Worm (Caenorhabditis elegans) whole organism, midembryonic: ENCODE data around the gene W04E12.5.
A peak's percentile ranks its signal among the peaks of the same experiment; 100 is the strongest.
"Not testable (repeated sequence)": the region's sequence is repeated elsewhere in the genome, so short reads cannot be mapped to it uniquely, and the experiment has no call there.

ENCODE experiments used
- T22C8.4 ChIP-seq: fragments of 200-800 bp; sonication (Bioruptor generic); IDR thresholded peaks from 2 replicates; pipeline ENCODE4 v1.3.6; 2022; ENCODE audit warnings: missing genetic modification characterization, missing compliant biosample characterization
- cog-1 ChIP-seq: sonication (generic microtip); optimal IDR thresholded peaks from 2 replicates; lab custom pipeline; 2016; ENCODE audit warnings: missing genetic modification characterization, missing compliant biosample characterization
- flt-1 ChIP-seq: fragments of 200-800 bp; sonication (Bioruptor generic); IDR thresholded peaks from 2 replicates; pipeline ENCODE4 v1.3.6; 2022; ENCODE audit warnings: missing genetic modification characterization, missing compliant biosample characterization
- klf-2 ChIP-seq: fragments of 200-800 bp; sonication (Bioruptor generic); conservative IDR thresholded peaks from 2 replicates; pipeline ENCODE4 v1.3.6; 2022; ENCODE audit warnings: missing genetic modification reagents, missing genetic modification characterization, missing compliant biosample characterization
- med-1 ChIP-seq: sonication (generic microtip); optimal IDR thresholded peaks from 2 replicates; lab custom pipeline; 2017; ENCODE audit warnings: missing genetic modification characterization, mild to moderate bottlenecking, missing compliant biosample characterization, antibody characterized with exemption, missing genetic modification reagents; ENCODE audit not compliant: insufficient read depth
- ref-1 ChIP-seq: fragments of 200-800 bp; sonication (Bioruptor generic); conservative IDR thresholded peaks from 2 replicates; pipeline ENCODE4 v1.3.6; 2022; ENCODE audit warnings: missing genetic modification reagents, missing genetic modification characterization, missing compliant biosample characterization
- tab-1 ChIP-seq: fragments of 200-800 bp; sonication (Bioruptor generic); IDR thresholded peaks from 2 replicates; pipeline ENCODE4 v1.3.6; 2022; ENCODE audit warnings: missing genetic modification characterization, missing compliant biosample characterization
- ztf-23 ChIP-seq: fragments of 200-800 bp; sonication (Bioruptor generic); IDR thresholded peaks from 2 replicates; pipeline ENCODE4 v1.3.6; 2022; ENCODE audit warnings: missing genetic modification reagents, missing genetic modification characterization, missing compliant biosample characterization
- ztf-29 ChIP-seq: fragments of 200-800 bp; sonication (Bioruptor generic); IDR thresholded peaks from 2 replicates; pipeline ENCODE4 v1.3.6; 2022; ENCODE audit warnings: missing genetic modification reagents, missing genetic modification characterization, missing compliant biosample characterization

Gene W04E12.5

DNA sequence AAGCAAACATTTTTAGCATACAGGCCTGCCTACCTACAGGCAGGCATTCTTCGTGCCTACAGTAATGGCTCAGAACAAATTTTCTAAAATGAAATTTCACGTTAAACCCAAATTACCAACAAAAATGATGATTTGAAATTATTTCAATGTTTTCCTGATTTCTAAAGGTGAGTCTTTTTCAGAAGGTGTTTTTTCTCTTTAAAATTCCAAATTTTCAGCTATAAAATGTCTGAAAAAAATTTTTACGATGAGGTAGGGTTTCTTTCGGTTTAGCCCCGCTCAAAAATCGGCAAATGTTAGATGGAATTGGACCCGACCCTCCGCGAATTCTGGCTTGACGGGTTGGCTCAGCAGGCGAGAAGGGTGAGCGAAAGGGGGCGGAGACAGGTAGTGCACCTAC is at the start of gene W04E12.5:
W04E12.5 (plus strand) TSS at position 301 of the 400 bp plus-strand sequence.
- TF ChIP-seq ref-1 (GFP tag; lab: Robert Waterston, UW), result no peak
- no peak for TF ChIP-seq tab-1 (GFP tag; lab: Robert Waterston, UW)
- no peak for TF ChIP-seq T22C8.4
- no peak for TF ChIP-seq flt-1
- TF ChIP-seq med-1 (GFP tag; lab: Kevin White, UChicago), result no peak
- no peak for TF ChIP-seq cog-1 (tag; lab: Kevin White, UChicago)
- TF ChIP-seq ztf-29 (GFP tag; lab: Robert Waterston, UW), result no peak
- TF ChIP-seq ztf-23, result no peak
- TF ChIP-seq klf-2 (GFP tag; lab: Robert Waterston, UW), result no peak

DNA sequence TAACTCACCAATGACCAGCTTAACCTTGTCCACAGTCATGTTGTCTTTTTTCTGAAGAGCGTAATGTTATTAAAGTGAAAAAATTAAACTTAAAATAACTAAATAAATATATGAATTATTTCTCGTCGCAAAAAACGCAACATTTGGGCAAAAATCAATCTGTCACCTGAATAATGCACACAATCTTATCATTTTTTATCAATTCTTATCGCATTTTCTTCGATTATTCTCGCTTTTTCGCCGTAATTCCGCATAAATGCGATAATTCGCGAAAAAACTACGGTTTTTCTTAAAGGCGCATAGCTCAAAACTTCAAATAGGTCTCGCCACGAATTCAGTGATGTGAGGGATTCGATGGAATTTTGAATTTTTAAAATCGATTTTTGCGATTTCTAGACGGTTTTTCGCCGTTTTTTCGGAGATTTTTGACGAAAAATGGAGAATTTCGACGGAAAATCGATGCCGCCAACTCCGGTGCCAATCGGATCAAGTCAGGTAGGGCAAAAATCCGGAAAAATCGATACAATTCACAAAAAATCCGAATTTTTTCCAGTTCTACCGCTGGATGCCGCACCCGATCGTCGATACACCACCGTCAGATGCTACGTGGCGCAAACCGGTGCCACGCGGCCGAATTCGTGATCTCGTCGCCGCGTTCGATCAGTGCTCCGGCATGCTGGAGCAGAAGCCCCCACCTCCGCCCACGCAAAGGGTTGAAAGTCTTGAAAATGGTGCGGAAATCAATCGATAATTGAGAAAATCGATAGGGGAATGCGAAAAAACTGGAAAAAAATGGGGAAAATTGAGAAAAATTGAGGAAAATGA is 48.4 kb upstream of the W04E12.5 start, which contains the start of the genes Y43F8C.13 and ani-3:
Y43F8C.13 (minus strand) TSS at position 51 of the 825 bp plus-strand sequence.
ani-3 (plus strand) TSS at position 385 of the 825 bp plus-strand sequence.
- TF ChIP-seq T22C8.4, result peak; percentile 46; the same call in 1 of the 2 replicates
- TF ChIP-seq flt-1, result no peak
- TF ChIP-seq tab-1 (GFP tag; lab: Robert Waterston, UW), result no peak

DNA sequence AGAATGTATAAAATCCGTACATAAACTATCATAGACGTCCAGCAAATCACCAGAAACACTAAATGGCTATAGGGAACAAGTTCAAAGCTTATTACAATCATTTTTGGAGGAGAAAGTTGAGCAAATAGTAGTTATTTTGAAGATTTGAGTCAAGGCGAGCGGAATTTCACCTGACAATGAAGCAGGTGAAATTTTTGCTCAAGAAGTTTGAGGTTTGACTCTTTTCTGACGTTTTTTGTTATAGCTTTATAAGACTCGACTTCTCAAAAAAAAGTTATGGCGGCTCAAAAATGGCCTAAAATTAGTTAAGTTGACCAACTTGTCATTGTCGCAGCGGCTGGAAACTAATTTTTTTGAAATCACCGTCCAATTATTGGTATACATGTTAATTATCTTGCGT is 37.1 kb upstream of the W04E12.5 start, which contains the start of gene srv-3:
srv-3 (minus strand) TSS at position 101 of the 400 bp plus-strand sequence.
- TF ChIP-seq med-1 (GFP tag; lab: Kevin White, UChicago) (no peak), T22C8.4 (no peak), flt-1 (no peak), tab-1 (GFP tag; lab: Robert Waterston, UW) (no peak), klf-2 (GFP tag; lab: Robert Waterston, UW) (no peak), cog-1 (tag; lab: Kevin White, UChicago) (no peak), ztf-29 (GFP tag; lab: Robert Waterston, UW) (no peak), ztf-23 (no peak), ref-1 (GFP tag; lab: Robert Waterston, UW) (no peak)

DNA sequence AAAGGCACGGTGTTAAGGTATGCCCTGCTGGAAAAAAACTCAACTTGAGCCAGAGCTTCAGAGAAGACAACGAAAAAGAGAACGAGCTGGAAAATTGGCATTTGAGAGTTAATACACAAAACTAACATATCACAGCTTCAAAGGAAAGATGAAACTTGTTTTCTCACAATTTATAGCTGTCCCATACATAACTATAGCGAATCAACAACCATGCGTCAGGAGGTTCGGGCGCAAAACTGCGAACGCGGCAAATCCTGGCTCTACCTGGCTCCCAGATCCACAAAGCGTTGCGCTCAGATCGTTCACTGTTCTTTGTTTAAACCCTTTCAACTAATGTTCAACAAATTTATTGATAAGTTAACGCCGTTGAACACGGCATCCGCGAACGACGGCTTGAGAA is 35.4 kb upstream of the W04E12.5 start, which contains the start of gene Y43F8C.15:
Y43F8C.15 (minus strand) TSS at position 101 of the 400 bp plus-strand sequence.
- not testable (repeated sequence) for TF ChIP-seq med-1 (GFP tag; lab: Kevin White, UChicago); klf-2 (GFP tag; lab: Robert Waterston, UW); T22C8.4

DNA sequence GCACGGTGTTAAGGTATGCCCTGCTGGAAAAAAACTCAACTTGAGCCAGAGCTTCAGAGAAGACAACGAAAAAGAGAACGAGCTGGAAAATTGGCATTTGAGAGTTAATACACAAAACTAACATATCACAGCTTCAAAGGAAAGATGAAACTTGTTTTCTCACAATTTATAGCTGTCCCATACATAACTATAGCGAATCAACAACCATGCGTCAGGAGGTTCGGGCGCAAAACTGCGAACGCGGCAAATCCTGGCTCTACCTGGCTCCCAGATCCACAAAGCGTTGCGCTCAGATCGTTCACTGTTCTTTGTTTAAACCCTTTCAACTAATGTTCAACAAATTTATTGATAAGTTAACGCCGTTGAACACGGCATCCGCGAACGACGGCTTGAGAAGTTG is 34.3 kb upstream of the W04E12.5 start, which contains the start of gene Y43F8C.23:
Y43F8C.23 (minus strand) TSS at position 101 of the 400 bp plus-strand sequence.
- not testable (repeated sequence) for TF ChIP-seq cog-1 (tag; lab: Kevin White, UChicago); med-1 (GFP tag; lab: Kevin White, UChicago); klf-2 (GFP tag; lab: Robert Waterston, UW)

DNA sequence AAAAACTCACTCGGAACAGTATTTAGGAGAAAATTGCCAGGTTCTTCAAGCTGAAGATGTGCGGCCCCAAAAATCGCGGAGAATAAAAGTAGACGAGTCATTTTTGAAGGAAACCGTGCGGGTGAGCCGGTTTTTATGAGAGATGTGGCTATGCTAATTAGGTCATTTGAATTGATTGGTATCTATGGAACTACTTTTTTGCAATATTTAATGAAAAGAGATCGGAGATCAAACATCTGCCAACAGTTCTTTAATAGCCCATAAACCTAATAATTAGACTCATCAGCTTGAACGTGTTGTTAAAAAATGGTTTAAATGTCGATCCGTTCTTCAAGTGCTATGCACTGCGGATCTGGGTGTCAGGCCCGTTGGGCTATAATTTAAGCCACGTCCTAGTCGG is 30.5 kb upstream of the W04E12.5 start, which contains the start of gene Y43F8C.16:
Y43F8C.16 (minus strand) TSS at position 101 of the 400 bp plus-strand sequence.
- TF ChIP-seq klf-2 (GFP tag; lab: Robert Waterston, UW) (no peak), med-1 (GFP tag; lab: Kevin White, UChicago) (no peak), ztf-29 (GFP tag; lab: Robert Waterston, UW) (no peak), T22C8.4 (no peak), flt-1 (no peak), ztf-23 (no peak), ref-1 (GFP tag; lab: Robert Waterston, UW) (no peak), cog-1 (tag; lab: Kevin White, UChicago) (no peak), tab-1 (GFP tag; lab: Robert Waterston, UW) (no peak)

DNA sequence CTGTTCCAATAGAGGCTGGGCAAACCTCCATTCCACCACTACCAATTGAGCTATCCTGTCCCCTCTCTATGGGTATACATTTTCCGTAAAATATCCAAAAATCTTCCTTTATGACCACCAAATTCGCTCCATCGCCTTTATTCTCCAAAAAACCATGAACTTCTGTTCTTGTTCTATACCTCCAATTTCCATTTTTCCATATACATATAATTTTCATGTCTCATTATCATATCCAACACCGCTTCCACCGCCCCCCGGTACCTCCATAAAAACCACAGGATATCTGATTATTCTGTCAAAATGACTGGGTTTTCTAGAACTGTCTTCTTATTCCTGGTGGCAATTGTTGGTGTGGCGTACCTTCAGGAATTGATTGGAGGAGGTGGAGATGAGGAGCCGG is 30.1 kb upstream of the W04E12.5 start, which contains the start of gene Y43F8C.17:
Y43F8C.17 (plus strand) TSS at position 301 of the 400 bp plus-strand sequence.
- no peak for TF ChIP-seq ztf-23
- no peak for TF ChIP-seq flt-1
- no peak for TF ChIP-seq tab-1 (GFP tag; lab: Robert Waterston, UW)
- TF ChIP-seq ztf-29 (GFP tag; lab: Robert Waterston, UW), result no peak
- TF ChIP-seq T22C8.4, result no peak
- TF ChIP-seq ref-1 (GFP tag; lab: Robert Waterston, UW), result no peak
- TF ChIP-seq klf-2 (GFP tag; lab: Robert Waterston, UW), result no peak
- no peak for TF ChIP-seq cog-1 (tag; lab: Kevin White, UChicago)
- no peak for TF ChIP-seq med-1 (GFP tag; lab: Kevin White, UChicago)

DNA sequence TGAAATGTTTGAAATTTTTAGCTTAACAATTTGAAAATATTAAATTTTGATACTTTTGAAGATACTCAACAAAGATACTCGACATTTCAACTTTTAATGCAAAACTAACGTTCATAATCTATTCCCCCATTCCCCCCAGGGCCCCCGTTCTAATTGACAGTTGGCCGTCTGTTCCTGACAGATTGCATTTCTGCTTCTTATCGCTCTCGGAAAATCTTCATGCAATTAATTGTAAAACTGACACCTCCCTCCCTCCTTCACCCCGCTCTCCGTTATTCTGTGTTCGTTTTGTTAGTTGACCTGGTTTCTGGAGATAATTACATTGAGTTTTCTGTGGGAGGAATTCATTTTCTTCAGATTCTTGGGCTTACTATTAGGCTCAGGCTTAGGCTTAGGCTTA is 28.0 kb upstream of the W04E12.5 start:
- TF ChIP-seq klf-2 (GFP tag; lab: Robert Waterston, UW) (no peak), flt-1 (no peak), ref-1 (GFP tag; lab: Robert Waterston, UW) (no peak), T22C8.4 (no peak), ztf-23 (no peak), tab-1 (GFP tag; lab: Robert Waterston, UW) (no peak), cog-1 (tag; lab: Kevin White, UChicago) (no peak), med-1 (GFP tag; lab: Kevin White, UChicago) (no peak), ztf-29 (GFP tag; lab: Robert Waterston, UW) (no peak)

DNA sequence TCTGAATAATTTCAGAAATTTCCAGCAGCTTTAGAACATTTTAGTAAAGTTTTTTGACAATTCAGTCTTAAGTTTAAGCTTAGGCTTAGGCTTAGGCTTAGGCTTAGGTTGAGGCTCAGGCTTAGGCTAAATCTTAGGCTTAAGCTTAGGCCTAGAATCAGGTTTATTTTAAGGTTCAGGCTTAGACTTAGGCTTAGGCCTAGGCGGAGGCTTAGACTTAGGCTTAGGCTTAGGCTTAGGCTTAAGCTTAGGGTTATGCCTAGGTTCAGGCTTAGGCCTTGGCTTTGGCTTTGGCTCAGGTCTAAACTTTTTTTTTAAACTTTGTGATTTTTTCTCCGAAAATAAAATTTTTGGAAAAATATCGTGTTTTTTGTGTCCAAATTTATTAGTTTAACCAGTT is 27.3 kb upstream of the W04E12.5 start:
- peak; percentile 52; the same call in 1 of the 2 replicates for TF ChIP-seq ztf-29 (GFP tag; lab: Robert Waterston, UW)
- no peak for TF ChIP-seq ref-1 (GFP tag; lab: Robert Waterston, UW)
- no peak for TF ChIP-seq tab-1 (GFP tag; lab: Robert Waterston, UW)
